Worm (Caenorhabditis elegans) whole organism, L1 larva: ENCODE results near the gene T13C5.9.

Source experiments
- C04F5.9 ChIP-seq: sonication (generic microtip); optimal IDR thresholded peaks from 2 replicates; lab custom pipeline; 2016; ENCODE audit warnings: missing genetic modification characterization, missing compliant biosample characterization
- C16A3.4 ChIP-seq: fragments of 150-350 bp; optimal IDR thresholded peaks from 2 replicates; lab custom pipeline; 2014; ENCODE audit warnings: missing biosample characterization, missing genetic modification characterization
- F16B12.6 ChIP-seq: fragments of 150-350 bp; optimal IDR thresholded peaks from 2 replicates; lab custom pipeline; 2014; ENCODE audit warnings: missing biosample characterization, missing genetic modification characterization
- Y116A8C.19 ChIP-seq: sonication (generic microtip); optimal IDR thresholded peaks from 2 replicates; lab custom pipeline; 2016; ENCODE audit warnings: missing compliant biosample characterization, missing genetic modification characterization, borderline replicate concordance
- aly-2 ChIP-seq: fragments of 150-350 bp; optimal IDR thresholded peaks from 2 replicates; lab custom pipeline; 2014; ENCODE audit warnings: missing biosample characterization, missing genetic modification characterization
- blmp-1 ChIP-seq: fragments of 150-350 bp; optimal IDR thresholded peaks from 2 replicates; lab custom pipeline; 2014; ENCODE audit warnings: missing biosample characterization, missing genetic modification characterization
- ceh-90 ChIP-seq: sonication (generic microtip); optimal IDR thresholded peaks from 2 replicates; lab custom pipeline; 2016; ENCODE audit warnings: missing genetic modification characterization, missing compliant biosample characterization
- ces-1 ChIP-seq: fragments of 150-350 bp; optimal IDR thresholded peaks from 2 replicates; lab custom pipeline; 2014; ENCODE audit warnings: missing biosample characterization, missing genetic modification reagents, missing genetic modification characterization
- dpl-1 ChIP-seq, 3 experiments: fragments of 150-350 bp in 2 of 3; sonication (generic microtip) in 1 of 3; optimal IDR thresholded peaks; 2 replicates each; lab custom pipeline; 2014 to 2017; ENCODE audit warnings: missing biosample characterization in 3 of 3, missing genetic modification characterization in 3 of 3, missing genetic modification reagents in 3 of 3
- dsc-1 ChIP-seq: sonication (generic microtip); optimal IDR thresholded peaks from 2 replicates; lab custom pipeline; 2016; ENCODE audit warnings: mild to moderate bottlenecking, missing genetic modification characterization, missing compliant biosample characterization
- egl-13 ChIP-seq: sonication (generic microtip); optimal IDR thresholded peaks from 2 replicates; lab custom pipeline; 2016; ENCODE audit warnings: missing genotype, missing genetic modification reagents, missing genetic modification characterization, missing compliant biosample characterization
- elt-3 ChIP-seq, 6 experiments: fragments of 150-350 bp in 1 of 6; sonication (generic microtip); optimal IDR thresholded peaks; 2 replicates each; lab custom pipeline; 2017 to 2018; ENCODE audit warnings: missing biosample characterization in 6 of 6, missing genetic modification characterization in 6 of 6, inconsistent platforms in 1 of 6
- fkh-4 ChIP-seq: sonication (generic microtip); optimal IDR thresholded peaks from 2 replicates; lab custom pipeline; 2016; ENCODE audit warnings: missing compliant biosample characterization, missing genetic modification characterization, borderline replicate concordance
- fos-1 ChIP-seq: fragments of 150-350 bp; optimal IDR thresholded peaks from 2 replicates; lab custom pipeline; 2014; ENCODE audit warnings: missing biosample characterization, missing genetic modification characterization
- grh-1 ChIP-seq: fragments of 200-800 bp; sonication (Bioruptor generic); IDR thresholded peaks from 2 replicates; pipeline ENCODE4 v1.3.6; 2022; ENCODE audit warnings: missing genetic modification reagents, missing genetic modification characterization, missing compliant biosample characterization
- hpl-2 ChIP-seq: fragments of 150-350 bp; optimal IDR thresholded peaks from 2 replicates; lab custom pipeline; 2014; ENCODE audit warnings: missing biosample characterization, missing genetic modification reagents, missing genetic modification characterization
- lin-14 ChIP-seq: fragments of 200-800 bp; sonication (Bioruptor generic); optimal IDR thresholded peaks from 2 replicates; lab custom pipeline; 2018; ENCODE audit warnings: mild to moderate bottlenecking, missing genetic modification characterization, moderate library complexity, missing compliant biosample characterization
- lin-15B ChIP-seq: fragments of 150-350 bp; sonication (generic microtip); optimal IDR thresholded peaks from 3 replicates; lab custom pipeline; 2014; ENCODE audit warnings: missing biosample characterization, missing genetic modification characterization
- lin-39 ChIP-seq: fragments of 150-350 bp; optimal IDR thresholded peaks from 2 replicates; lab custom pipeline; 2014; ENCODE audit warnings: missing biosample characterization, missing genetic modification reagents, missing genetic modification characterization
- lsy-2 ChIP-seq, 2 experiments: fragments of 150-350 bp; optimal IDR thresholded peaks; 2 replicates each; lab custom pipeline; 2014; ENCODE audit warnings: missing biosample characterization in 2 of 2, missing genetic modification characterization in 2 of 2
- mep-1 ChIP-seq: fragments of 150-350 bp; optimal IDR thresholded peaks from 2 replicates; lab custom pipeline; 2014; ENCODE audit warnings: missing biosample characterization, missing genetic modification characterization
- nhr-11 ChIP-seq: fragments of 150-350 bp; optimal IDR thresholded peaks from 2 replicates; lab custom pipeline; 2014; ENCODE audit warnings: missing biosample characterization, missing genetic modification characterization
- nhr-20 ChIP-seq: sonication (generic microtip); optimal IDR thresholded peaks from 2 replicates; lab custom pipeline; 2016; ENCODE audit warnings: mild to moderate bottlenecking, missing genetic modification characterization, missing compliant biosample characterization
- nhr-237 ChIP-seq: fragments of 150-350 bp; optimal IDR thresholded peaks from 2 replicates; lab custom pipeline; 2014; ENCODE audit warnings: missing biosample characterization, missing genetic modification characterization
- nhr-76 ChIP-seq: sonication (generic microtip); optimal IDR thresholded peaks from 2 replicates; lab custom pipeline; 2017; ENCODE audit warnings: missing biosample characterization, missing genetic modification characterization
- nhr-90 ChIP-seq: sonication (generic microtip); optimal IDR thresholded peaks from 2 replicates; lab custom pipeline; 2016; ENCODE audit warnings: mild to moderate bottlenecking, missing genetic modification characterization, missing compliant biosample characterization; ENCODE audit not compliant: poor library complexity
- pax-3 ChIP-seq: fragments of 200-800 bp; sonication (Bioruptor generic); optimal IDR thresholded peaks from 2 replicates; lab custom pipeline; 2018; ENCODE audit warnings: mild to moderate bottlenecking, missing genetic modification characterization, moderate library complexity, missing compliant biosample characterization
- pqm-1 ChIP-seq: sonication (generic microtip); optimal IDR thresholded peaks from 3 replicates; lab custom pipeline; 2017; ENCODE audit warnings: missing biosample characterization, missing genetic modification characterization
- rnt-1 ChIP-seq: sonication (generic microtip); optimal IDR thresholded peaks from 2 replicates; lab custom pipeline; 2016; ENCODE audit warnings: mild to moderate bottlenecking, missing genetic modification characterization, moderate library complexity, missing compliant biosample characterization
- skn-1 ChIP-seq: fragments of 150-350 bp; optimal IDR thresholded peaks from 2 replicates; lab custom pipeline; 2014; ENCODE audit warnings: missing biosample characterization, missing genetic modification characterization
- sox-4 ChIP-seq: sonication (generic microtip); optimal IDR thresholded peaks from 2 replicates; lab custom pipeline; 2016; ENCODE audit warnings: missing genetic modification characterization, missing compliant biosample characterization
- sptf-1 ChIP-seq: fragments of 150-350 bp; optimal IDR thresholded peaks from 2 replicates; lab custom pipeline; 2014; ENCODE audit warnings: missing biosample characterization, missing genetic modification characterization
- sup-37 ChIP-seq: fragments of 200-800 bp; sonication (Bioruptor generic); optimal IDR thresholded peaks from 2 replicates; lab custom pipeline; 2018; ENCODE audit warnings: mild to moderate bottlenecking, missing genetic modification characterization, missing compliant biosample characterization
- swsn-7 ChIP-seq: sonication (generic microtip); optimal IDR thresholded peaks from 2 replicates; lab custom pipeline; 2016; ENCODE audit warnings: missing genetic modification characterization, missing compliant biosample characterization
- tbx-2 ChIP-seq: sonication (generic microtip); optimal IDR thresholded peaks from 2 replicates; lab custom pipeline; 2016; ENCODE audit warnings: missing genetic modification characterization, missing compliant biosample characterization
- tlp-1 ChIP-seq: fragments of 150-350 bp; optimal IDR thresholded peaks from 2 replicates; lab custom pipeline; 2014; ENCODE audit warnings: missing biosample characterization, missing genetic modification characterization
- zip-4 ChIP-seq: fragments of 200-800 bp; sonication (Bioruptor generic); optimal IDR thresholded peaks from 2 replicates; lab custom pipeline; 2018; ENCODE audit warnings: mild to moderate bottlenecking, missing genetic modification characterization, moderate library complexity, missing compliant biosample characterization

The T13C5.9 gene

DNA sequence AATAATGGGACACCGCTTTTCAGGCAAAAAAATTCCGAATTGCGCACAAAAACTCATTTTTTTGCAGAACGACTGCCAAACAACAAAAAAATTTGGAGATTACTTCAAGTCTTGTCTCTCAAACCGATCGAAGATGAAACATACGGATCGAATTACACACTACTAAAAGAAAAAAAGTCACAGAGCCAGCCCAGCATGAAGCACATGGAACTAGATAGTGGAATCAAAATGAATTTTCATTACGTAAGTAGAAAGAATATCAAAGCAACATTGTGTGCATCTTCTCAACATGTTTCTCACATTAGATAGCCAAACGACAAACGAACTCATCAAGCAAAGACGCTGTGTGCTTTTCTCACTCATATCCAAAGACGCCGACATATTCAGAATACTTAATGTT is 31.0 kb downstream of the T13C5.9 start:
- TF ChIP-seq egl-13 (tag; lab: Kevin White, UChicago), result no peak
- no peak for TF ChIP-seq aly-2 (tag; lab: Kevin White, UChicago)
- no peak for TF ChIP-seq swsn-7 (tag; lab: Kevin White, UChicago)
- TF ChIP-seq fkh-4 (tag; lab: Kevin White, UChicago), result peak; percentile 61
- TF ChIP-seq dsc-1 (tag; lab: Kevin White, UChicago), result peak; percentile 96
- TF ChIP-seq lin-39, result no peak
- no peak for TF ChIP-seq fos-1 (tag; lab: Kevin White, UChicago)
- TF ChIP-seq blmp-1, result no peak
- TF ChIP-seq grh-1, result no peak

DNA sequence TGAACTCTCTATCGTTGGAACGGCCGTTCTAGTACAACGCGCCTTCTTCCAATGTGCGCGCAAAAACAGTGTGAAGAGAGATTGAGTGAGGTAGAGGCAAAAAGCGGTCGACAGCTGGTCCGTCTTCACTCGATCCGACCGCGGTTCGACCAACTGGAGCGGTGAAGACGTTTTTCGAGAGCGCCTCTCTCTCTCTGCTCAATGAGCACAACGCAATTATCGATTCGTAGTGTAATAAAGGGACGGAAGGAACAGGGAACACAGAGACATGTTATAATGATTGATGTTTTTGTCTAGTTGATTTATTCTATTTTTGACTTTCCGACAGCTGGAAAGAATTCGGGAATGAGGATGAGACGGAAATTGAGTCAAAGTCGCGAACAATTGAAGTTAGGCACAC is 34.8 kb downstream of the T13C5.9 start:
- TF ChIP-seq lin-14 (GFP tag; lab: Kevin White, UChicago), result peak; percentile 41
- peak; percentile 22 for TF ChIP-seq rnt-1
- TF ChIP-seq C16A3.4 (tag; lab: Kevin White, UChicago), result no peak
- TF ChIP-seq egl-13 (tag; lab: Kevin White, UChicago), result no peak
- TF ChIP-seq ces-1 (GFP tag; lab: Kevin White, UChicago), result no peak
- no peak for TF ChIP-seq zip-4 (GFP tag; lab: Kevin White, UChicago)
- TF ChIP-seq, all 84 proteins: peak for 2

DNA sequence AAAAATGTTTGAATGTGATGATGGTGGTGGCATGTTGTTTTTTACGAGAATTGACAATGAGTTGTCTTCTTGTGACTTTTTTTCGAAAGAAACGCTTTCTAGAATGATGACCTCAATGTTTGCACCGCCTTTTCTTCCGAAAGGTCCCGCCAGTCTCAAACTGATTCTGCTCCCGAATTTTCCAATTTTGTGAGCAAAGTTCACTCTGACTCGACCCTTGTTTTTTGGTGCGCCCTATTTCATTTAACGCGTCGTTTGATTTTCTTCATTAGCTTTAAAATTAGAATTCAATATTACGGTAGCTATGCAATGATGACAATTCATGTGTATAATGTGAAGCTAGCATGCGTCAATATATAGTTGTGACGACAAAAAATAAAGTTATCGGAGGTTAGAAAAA is 40.6 kb downstream of the T13C5.9 start, which contains the start of gene lite-1:
TSS of gene lite-1 (minus strand) at position 101 of the 400 bp plus-strand sequence.
- TF ChIP-seq mep-1 (no peak), tbx-2 (tag; lab: Kevin White, UChicago) (no peak), sox-4 (tag; lab: Kevin White, UChicago) (no peak), hpl-2 (GFP tag; lab: Kevin White, UChicago) (no peak), nhr-11 (tag; lab: Kevin White, UChicago) (no peak), Y116A8C.19 (tag; lab: Kevin White, UChicago) (no peak), nhr-76 (tag; lab: Kevin White, UChicago) (no peak), lsy-2 (tag; optimal IDR thresholded peaks at IDR 0.05; lab: Kevin White, UChicago) (no peak), elt-3 (tag; optimal IDR thresholded peaks at IDR 0.05; lab: Kevin White, UChicago) (no peak), nhr-237 (tag; lab: Kevin White, UChicago) (no peak), ceh-90 (tag; lab: Kevin White, UChicago) (no peak), sptf-1 (tag; lab: Kevin White, UChicago) (no peak), tlp-1 (tag; lab: Kevin White, UChicago) (no peak), rnt-1 (no peak), lin-14 (GFP tag; lab: Kevin White, UChicago) (no peak), sup-37 (GFP tag; lab: Kevin White, UChicago) (no peak), skn-1 (tag; lab: Kevin White, UChicago) (no peak), dpl-1 (GFP tag; optimal IDR thresholded peaks at IDR 0.05; lab: Kevin White, UChicago) (no peak), nhr-20 (tag; lab: Kevin White, UChicago) (no peak), pqm-1 (tag; lab: Kevin White, UChicago) (no peak)

DNA sequence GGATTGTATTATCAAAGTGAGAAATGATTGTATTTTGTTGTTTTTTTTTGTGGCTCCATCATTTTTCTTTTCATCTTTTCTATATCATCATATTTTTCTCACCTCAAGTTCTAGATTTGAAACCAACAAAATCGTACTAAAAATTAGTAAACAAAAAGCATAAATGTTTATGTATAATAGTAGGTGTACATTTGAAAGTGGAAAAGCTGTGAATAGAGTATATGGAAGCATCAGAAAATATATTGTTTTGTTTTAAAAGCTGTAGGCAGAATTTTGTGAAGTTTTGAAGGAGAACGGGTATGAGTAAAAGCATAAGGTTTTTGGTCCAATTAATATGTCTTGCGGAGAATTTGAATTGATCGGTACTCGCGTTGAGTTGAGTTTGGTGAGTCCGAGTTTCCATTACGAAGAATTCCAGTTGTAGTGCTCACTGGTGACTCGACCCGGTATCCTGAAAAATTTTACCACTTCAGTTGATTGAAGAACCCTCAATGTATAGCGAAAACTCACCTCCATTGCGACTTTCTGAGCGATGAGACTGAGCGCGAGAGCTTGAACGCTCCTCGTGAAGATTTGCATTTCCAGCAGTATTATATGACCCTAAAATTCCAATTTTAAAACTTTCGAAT is 43.1 kb downstream of the T13C5.9 start, which contains the start of gene C14F11.4:
TSS of gene C14F11.4 (minus strand) at position 51 of the 629 bp plus-strand sequence.
- TF ChIP-seq skn-1 (tag; lab: Kevin White, UChicago) (no peak), C04F5.9 (no peak), pqm-1 (tag; lab: Kevin White, UChicago) (no peak), blmp-1 (no peak), F16B12.6 (tag; lab: Kevin White, UChicago) (no peak), pax-3 (tag; lab: Kevin White, UChicago) (no peak), tlp-1 (tag; lab: Kevin White, UChicago) (no peak), nhr-20 (tag; lab: Kevin White, UChicago) (no peak), nhr-90 (no peak), lin-15B (tag; lab: Kevin White, UChicago) (no peak), lin-14 (GFP tag; lab: Kevin White, UChicago) (no peak), sup-37 (GFP tag; lab: Kevin White, UChicago) (no peak)
